Fruit fly (Drosophila melanogaster): ENCODE data around the gene rdo.

Gene rdo

DNA sequence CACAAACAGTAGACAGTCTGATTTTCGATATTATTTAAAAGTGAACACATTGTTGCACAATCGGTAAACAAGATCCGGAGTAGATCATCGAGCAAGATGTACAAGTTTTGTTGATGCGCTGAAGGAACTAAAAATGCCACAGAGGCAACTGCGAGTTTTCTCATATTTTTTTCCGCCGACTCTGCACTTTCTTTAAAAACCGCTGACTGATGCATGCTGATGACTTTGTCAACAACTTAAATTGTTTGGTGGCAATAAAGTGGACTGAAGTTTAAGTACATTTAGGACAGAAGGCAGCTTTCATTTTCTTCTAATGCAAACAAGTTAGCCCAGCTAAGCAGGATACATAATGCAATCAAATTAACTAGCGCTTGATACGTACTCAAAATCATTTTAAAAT is 100.3 kb downstream of the rdo start:
- no peak for TF ChIP-seq brk (GFP tag; optimal IDR thresholded peaks at IDR 0.05)
- TF ChIP-seq br (GFP tag; optimal IDR thresholded peaks at IDR 0.05), result no peak
- TF ChIP-seq sv (GFP tag; optimal IDR thresholded peaks at IDR 0.05), result no peak
- no peak for TF ChIP-seq Hnf4 (GFP tag; optimal IDR thresholded peaks at IDR 0.05)
- no peak for TF ChIP-seq psq (GFP tag; optimal IDR thresholded peaks at IDR 0.05)
- TF ChIP-seq N (GFP tag; optimal IDR thresholded peaks at IDR 0.05), result no peak
- no peak for TF ChIP-seq CG9705 (GFP tag; optimal IDR thresholded peaks at IDR 0.05)
- no peak for TF ChIP-seq jim (GFP tag; optimal IDR thresholded peaks at IDR 0.05)
- TF ChIP-seq sage (GFP tag; optimal IDR thresholded peaks at IDR 0.05), result no peak
- TF ChIP-seq Mio (GFP tag; optimal IDR thresholded peaks at IDR 0.05), result no peak
- no peak for TF ChIP-seq fru (GFP tag; optimal IDR thresholded peaks at IDR 0.05)
- no peak for TF ChIP-seq tai (GFP tag; optimal IDR thresholded peaks at IDR 0.05)
- no peak for TF ChIP-seq Abd-B (GFP tag; optimal IDR thresholded peaks at IDR 0.05)
- no peak for TF ChIP-seq CrebA (GFP tag; optimal IDR thresholded peaks at IDR 0.05; ENCODE audit: borderline replicate concordance)
- TF ChIP-seq Sp1 (GFP tag; optimal IDR thresholded peaks at IDR 0.05), result no peak
- TF ChIP-seq HLH106 (tag; optimal IDR thresholded peaks at IDR 0.05), result no peak
- TF ChIP-seq dl (GFP tag; optimal IDR thresholded peaks at IDR 0.05; ENCODE audit: insufficient read depth in 1 of 2, partially characterized antibody in 2 of 2), result no peak
- TF ChIP-seq pan (optimal IDR thresholded peaks at IDR 0.05), result no peak
- no peak for TF ChIP-seq h (GFP tag; optimal IDR thresholded peaks at IDR 0.05)
- no peak for TF ChIP-seq dmrt93B (GFP tag; optimal IDR thresholded peaks at IDR 0.05)

dm6 chr2L:18113079-18113478 is 100.9 kb downstream of the rdo start, which contains the start of gene CG44476:
TSS of gene CG44476 (minus strand) at chr2L:18113179.
- TF ChIP-seq sage (GFP tag; optimal IDR thresholded peaks at IDR 0.05) (no peak), dl (GFP tag; optimal IDR thresholded peaks at IDR 0.05; ENCODE audit: insufficient read depth in 1 of 2, partially characterized antibody in 2 of 2) (no peak), ey (GFP tag; optimal IDR thresholded peaks at IDR 0.05) (no peak), Hnf4 (GFP tag; optimal IDR thresholded peaks at IDR 0.05) (no peak), CG9705 (GFP tag; optimal IDR thresholded peaks at IDR 0.05) (no peak), Dif (GFP tag; optimal IDR thresholded peaks at IDR 0.05; ENCODE audit: partially characterized antibody) (no peak), OdsH (GFP tag; optimal IDR thresholded peaks at IDR 0.05) (no peak), foxo (GFP tag; optimal IDR thresholded peaks at IDR 0.05) (no peak), Hr83 (GFP tag; optimal IDR thresholded peaks at IDR 0.05; ENCODE audit: poor library complexity, severe bottlenecking) (no peak), pan (optimal IDR thresholded peaks at IDR 0.05) (no peak), dsf (GFP tag; optimal IDR thresholded peaks at IDR 0.05; ENCODE audit: borderline replicate concordance) (no peak), Hr78 (GFP tag; optimal IDR thresholded peaks at IDR 0.05) (no peak), tai (GFP tag; optimal IDR thresholded peaks at IDR 0.05) (no peak)

DNA sequence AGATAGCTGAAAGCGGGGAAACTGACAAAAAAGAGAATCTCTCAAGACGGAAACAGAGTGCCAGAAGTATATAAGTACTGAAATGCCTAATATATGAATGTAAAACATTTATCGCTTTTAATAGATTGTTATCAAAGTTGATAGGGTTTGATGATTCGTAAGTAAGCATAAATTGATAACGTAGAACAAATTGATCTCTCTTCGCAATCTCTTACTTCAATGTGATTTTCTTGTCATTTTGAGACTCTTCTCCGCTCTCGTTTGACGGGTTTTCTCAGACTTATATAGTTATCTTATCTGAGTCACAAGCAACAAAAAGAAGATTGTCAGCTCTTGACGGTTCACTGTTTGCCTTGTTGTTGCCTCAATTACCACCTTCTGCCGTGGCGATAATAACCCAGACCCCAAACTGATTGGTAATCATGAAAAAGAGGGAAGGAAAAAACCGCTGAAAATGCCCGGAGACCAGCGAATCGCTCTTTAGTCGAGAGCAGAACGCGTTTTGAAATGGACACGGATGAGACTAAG is 102.1 kb downstream of the rdo start, which contains the start of gene CG15152:
Gene CG15152, plus strand, starts transcription at position 372 of the 528 bp plus-strand sequence.
- TF ChIP-seq jim (GFP tag; optimal IDR thresholded peaks at IDR 0.05) (no peak), Rel (GFP tag; optimal IDR thresholded peaks at IDR 0.05) (no peak), Rel (tag; optimal IDR thresholded peaks at IDR 0.05) (peak; percentile 78), foxo (GFP tag; optimal IDR thresholded peaks at IDR 0.05) (no peak), CrebA (GFP tag; optimal IDR thresholded peaks at IDR 0.05; ENCODE audit: borderline replicate concordance) (peak; percentile 5), Dfd (GFP tag; optimal IDR thresholded peaks at IDR 0.05) (no peak), Abd-B (GFP tag; optimal IDR thresholded peaks at IDR 0.05) (no peak), CG32264 (GFP tag; optimal IDR thresholded peaks at IDR 0.05) (no peak), Hr83 (GFP tag; optimal IDR thresholded peaks at IDR 0.05; ENCODE audit: poor library complexity, severe bottlenecking) (no peak), Vsx2 (GFP tag; optimal IDR thresholded peaks at IDR 0.05; ENCODE audit: partially characterized antibody) (no peak), GATAd (GFP tag; optimal IDR thresholded peaks at IDR 0.05) (no peak), psq (GFP tag; optimal IDR thresholded peaks at IDR 0.05) (peak; percentile 11), lola (GFP tag; optimal IDR thresholded peaks at IDR 0.05) (no peak)

dm6 chr2L:18115104-18115503 is 102.9 kb downstream of the rdo start:
- no peak for TF ChIP-seq ey (GFP tag; optimal IDR thresholded peaks at IDR 0.05)
- no peak for TF ChIP-seq CG32264 (GFP tag; optimal IDR thresholded peaks at IDR 0.05)
- no peak for TF ChIP-seq dsf (GFP tag; optimal IDR thresholded peaks at IDR 0.05; ENCODE audit: borderline replicate concordance)
- no peak for TF ChIP-seq dmrt93B (GFP tag; optimal IDR thresholded peaks at IDR 0.05)
- TF ChIP-seq tai (GFP tag; optimal IDR thresholded peaks at IDR 0.05), result no peak
- no peak for TF ChIP-seq Abd-B (GFP tag; optimal IDR thresholded peaks at IDR 0.05)
- TF ChIP-seq Hr78 (GFP tag; optimal IDR thresholded peaks at IDR 0.05), result no peak
- no peak for TF ChIP-seq CrebA (GFP tag; optimal IDR thresholded peaks at IDR 0.05; ENCODE audit: borderline replicate concordance)
- TF ChIP-seq dl (GFP tag; optimal IDR thresholded peaks at IDR 0.05; ENCODE audit: insufficient read depth in 1 of 2, partially characterized antibody in 2 of 2), result no peak
